Worm (Caenorhabditis elegans) whole organism, L4/young adult: ENCODE measurements around the gene Y55F3BR.10.

Experiments
- W03F9.2 ChIP-seq: fragments of 150-350 bp; optimal IDR thresholded peaks from 2 replicates; lab custom pipeline; 2014; ENCODE audit warnings: missing biosample characterization, missing genetic modification characterization
- dao-5 ChIP-seq: sonication (generic microtip); optimal IDR thresholded peaks from 2 replicates; lab custom pipeline; 2016; ENCODE audit warnings: missing genotype, missing genetic modification characterization, moderate library complexity, missing compliant biosample characterization
- him-1 ChIP-seq: sonication (generic microtip); optimal IDR thresholded peaks from 2 replicates; lab custom pipeline; 2016; ENCODE audit warnings: missing genotype, missing genetic modification reagents, missing genetic modification characterization, missing compliant biosample characterization

The Y55F3BR.10 gene

ce11 chrIV:828427-828826 lies 3.8 kb upstream of the Y55F3BR.10 start:
- TF ChIP-seq W03F9.2 (tag; lab: Kevin White, UChicago) (no peak), him-1 (no peak)

- no peak for TF ChIP-seq W03F9.2 (tag; lab: Kevin White, UChicago)
- no peak for TF ChIP-seq dao-5 (tag; lab: Kevin White, UChicago)
- TF ChIP-seq him-1, result no peak
Observed at ce11 chrIV:829107-829506, 3.1 kb upstream of the Y55F3BR.10 start.

ce11 chrIV:829691-830090 lies 2.5 kb upstream of the Y55F3BR.10 start:
- TF ChIP-seq him-1 (no peak), dao-5 (tag; lab: Kevin White, UChicago) (no peak), W03F9.2 (tag; lab: Kevin White, UChicago) (no peak)

- no peak for TF ChIP-seq dao-5 (tag; lab: Kevin White, UChicago)
- TF ChIP-seq him-1, result no peak
- no peak for TF ChIP-seq W03F9.2 (tag; lab: Kevin White, UChicago)
Observed at ce11 chrIV:830262-830960, 1.8 kb upstream of the Y55F3BR.10 start.

ce11 chrIV:833517-833916 lies 1.3 kb downstream of the Y55F3BR.10 start:
- no peak for TF ChIP-seq him-1
- no peak for TF ChIP-seq W03F9.2 (tag; lab: Kevin White, UChicago)
- TF ChIP-seq dao-5 (tag; lab: Kevin White, UChicago), result no peak

- TF ChIP-seq W03F9.2 (tag; lab: Kevin White, UChicago), result no peak
- TF ChIP-seq him-1, result no peak
- no peak for TF ChIP-seq dao-5 (tag; lab: Kevin White, UChicago)
Observed at ce11 chrIV:842095-842494, 9.9 kb downstream of the Y55F3BR.10 start, which contains the start of gene Y55F3BR.6. Gene Y55F3BR.6 (minus strand): TSS chrIV:842126.

- no peak for TF ChIP-seq him-1
- peak; percentile 57 for TF ChIP-seq dao-5 (tag; lab: Kevin White, UChicago)
Observed at ce11 chrIV:842630-843029, 10.4 kb downstream of the Y55F3BR.10 start.

ce11 chrIV:845198-845597 lies 13.0 kb downstream of the Y55F3BR.10 start, which contains the start of gene lgc-33:
Gene lgc-33 (plus strand): TSS chrIV:845498.
- TF ChIP-seq W03F9.2 (tag; lab: Kevin White, UChicago) (no peak), him-1 (no peak), dao-5 (tag; lab: Kevin White, UChicago) (no peak)

ce11 chrIV:848207-848606 lies 16.0 kb downstream of the Y55F3BR.10 start:
- TF ChIP-seq dao-5 (tag; lab: Kevin White, UChicago), result no peak
- TF ChIP-seq W03F9.2 (tag; lab: Kevin White, UChicago), result no peak
- no peak for TF ChIP-seq him-1

ce11 chrIV:854357-855269 lies 22.4 kb downstream of the Y55F3BR.10 start, which contains the start of the genes lem-4 and Y55F3BR.11:
Gene lem-4 (minus strand): TSS chrIV:854780.
Gene Y55F3BR.11 (plus strand): TSS chrIV:855219.
- peak; percentile 54 for TF ChIP-seq W03F9.2 (tag; lab: Kevin White, UChicago)
- TF ChIP-seq dao-5 (tag; lab: Kevin White, UChicago), result no peak

- TF ChIP-seq dao-5 (tag; lab: Kevin White, UChicago) (no peak), W03F9.2 (tag; lab: Kevin White, UChicago) (no peak), him-1 (no peak)
Observed at ce11 chrIV:855483-855882, 23.2 kb downstream of the Y55F3BR.10 start.

- TF ChIP-seq him-1 (no peak), W03F9.2 (tag; lab: Kevin White, UChicago) (no peak), dao-5 (tag; lab: Kevin White, UChicago) (no peak)
Observed at ce11 chrIV:856038-856437, 23.8 kb downstream of the Y55F3BR.10 start.

ce11 chrIV:858630-859029 lies 26.4 kb downstream of the Y55F3BR.10 start, which contains the start of gene Y55F3BR.2:
Gene Y55F3BR.2 (plus strand): TSS chrIV:858930.
- TF ChIP-seq W03F9.2 (tag; lab: Kevin White, UChicago), result no peak
- TF ChIP-seq dao-5 (tag; lab: Kevin White, UChicago), result no peak
- no peak for TF ChIP-seq him-1

ce11 chrIV:860810-861209 lies 28.6 kb downstream of the Y55F3BR.10 start:
- TF ChIP-seq him-1 (no peak), dao-5 (tag; lab: Kevin White, UChicago) (no peak), W03F9.2 (tag; lab: Kevin White, UChicago) (no peak)
